Fruit fly (Drosophila melanogaster) whole organism, pupa: ENCODE measurements around the gene dysf.

Experiments used
- CG10348 ChIP-seq: fragments of 200-800 bp; sonication (Bioruptor generic); IDR thresholded peaks from 2 replicates; pipeline ENCODE4 v1.3.6; 2022; ENCODE audit warnings: missing biosample characterization, missing genetic modification characterization
- CG12605 ChIP-seq: fragments of 200-800 bp; sonication (Bioruptor generic); IDR thresholded peaks from 2 replicates; pipeline ENCODE4 v1.3.6; 2022; ENCODE audit warnings: missing biosample characterization, missing genetic modification characterization
- CG13204 ChIP-seq: fragments of 200-800 bp; sonication (Bioruptor generic); optimal IDR thresholded peaks from 2 replicates; lab custom pipeline; 2018; ENCODE audit warnings: missing biosample characterization, mild to moderate bottlenecking, missing genetic modification characterization, moderate library complexity
- CG14655 ChIP-seq: fragments of 200-800 bp; sonication (Bioruptor generic); optimal IDR thresholded peaks from 3 replicates; lab custom pipeline; 2017; ENCODE audit warnings: mild to moderate bottlenecking, missing biosample characterization, missing genetic modification reagents, missing genetic modification characterization
- CG15710 ChIP-seq: fragments of 200-800 bp; sonication (Bioruptor generic); optimal IDR thresholded peaks from 2 replicates; lab custom pipeline; 2018; ENCODE audit warnings: missing biosample characterization, mild to moderate bottlenecking, missing genetic modification characterization, moderate library complexity
- CG17806 ChIP-seq: fragments of 200-800 bp; sonication (Bioruptor generic); optimal IDR thresholded peaks from 2 replicates; lab custom pipeline; 2018; ENCODE audit warnings: missing biosample characterization, mild to moderate bottlenecking, missing genetic modification characterization, moderate library complexity
- CG32121 ChIP-seq: fragments of 200-800 bp; sonication (Bioruptor generic); IDR thresholded peaks from 2 replicates; pipeline ENCODE4 v1.3.6; 2022; ENCODE audit warnings: missing biosample characterization, missing genetic modification characterization
- CG34367 ChIP-seq: fragments of 200-800 bp; sonication (Bioruptor generic); optimal IDR thresholded peaks from 2 replicates; lab custom pipeline; 2018; ENCODE audit warnings: missing biosample characterization, mild to moderate bottlenecking, missing genetic modification characterization
- CG4496 ChIP-seq: fragments of 200-800 bp; sonication (Bioruptor generic); IDR thresholded peaks from 3 replicates; pipeline ENCODE4 v1.3.6; 2022; ENCODE audit warnings: missing biosample characterization, missing genetic modification characterization
- CG8159 ChIP-seq: fragments of 200-800 bp; sonication (Bioruptor generic); optimal IDR thresholded peaks from 3 replicates; lab custom pipeline; 2018; ENCODE audit warnings: missing biosample characterization, mild to moderate bottlenecking, missing genetic modification characterization, moderate library complexity
- CG8301 ChIP-seq: fragments of 200-800 bp; sonication (Bioruptor generic); optimal IDR thresholded peaks from 2 replicates; lab custom pipeline; 2018; ENCODE audit warnings: missing biosample characterization, mild to moderate bottlenecking, missing genetic modification characterization
- CG9948 ChIP-seq: fragments of 200-800 bp; sonication (Bioruptor generic); optimal IDR thresholded peaks from 2 replicates; lab custom pipeline; 2018; ENCODE audit warnings: missing biosample characterization, mild to moderate bottlenecking, missing genetic modification characterization, moderate library complexity
- D1 ChIP-seq: fragments of 200-800 bp; sonication (Bioruptor generic); optimal IDR thresholded peaks from 2 replicates; lab custom pipeline; 2018; ENCODE audit warnings: missing biosample characterization, mild to moderate bottlenecking, missing genetic modification characterization, moderate library complexity
- EcR ChIP-seq: fragments of 200-800 bp; sonication (Bioruptor generic); optimal IDR thresholded peaks from 3 replicates; lab custom pipeline; 2019; ENCODE audit warnings: missing biosample characterization, missing genetic modification characterization, mild to moderate bottlenecking, moderate library complexity, missing genetic modification reagents
- Ets98B ChIP-seq: fragments of 200-800 bp; sonication (Bioruptor generic); IDR thresholded peaks from 2 replicates; pipeline ENCODE4 v1.3.6; 2022; ENCODE audit warnings: missing biosample characterization, missing genetic modification characterization
- Pif1A ChIP-seq: fragments of 200-800 bp; sonication (Bioruptor generic); optimal IDR thresholded peaks from 3 replicates; lab custom pipeline; 2016; ENCODE audit warnings: missing biosample characterization, missing genetic modification characterization
- Pif1B ChIP-seq: fragments of 200-800 bp; sonication (Bioruptor generic); optimal IDR thresholded peaks from 3 replicates; lab custom pipeline; 2016; ENCODE audit warnings: missing biosample characterization, missing genetic modification characterization
- Snoo ChIP-seq: fragments of 200-800 bp; sonication (Bioruptor generic); optimal IDR thresholded peaks from 3 replicates; lab custom pipeline; 2017; ENCODE audit warnings: missing biosample characterization, mild to moderate bottlenecking, missing genetic modification characterization, inconsistent platforms
- fd96Ca ChIP-seq: fragments of 200-800 bp; sonication (Bioruptor generic); IDR thresholded peaks from 3 replicates; pipeline ENCODE4 v1.3.6; 2022; ENCODE audit warnings: missing biosample characterization, missing genetic modification characterization
- gl ChIP-seq: fragments of 200-800 bp; sonication (Bioruptor generic); optimal IDR thresholded peaks from 2 replicates; lab custom pipeline; 2018; ENCODE audit warnings: missing biosample characterization, mild to moderate bottlenecking, missing genetic modification characterization
- rn ChIP-seq: fragments of 200-800 bp; sonication (Bioruptor generic); IDR thresholded peaks from 2 replicates; pipeline ENCODE4 v1.3.6; 2022; ENCODE audit warnings: missing biosample characterization, missing genetic modification characterization

dysf gene

DNA sequence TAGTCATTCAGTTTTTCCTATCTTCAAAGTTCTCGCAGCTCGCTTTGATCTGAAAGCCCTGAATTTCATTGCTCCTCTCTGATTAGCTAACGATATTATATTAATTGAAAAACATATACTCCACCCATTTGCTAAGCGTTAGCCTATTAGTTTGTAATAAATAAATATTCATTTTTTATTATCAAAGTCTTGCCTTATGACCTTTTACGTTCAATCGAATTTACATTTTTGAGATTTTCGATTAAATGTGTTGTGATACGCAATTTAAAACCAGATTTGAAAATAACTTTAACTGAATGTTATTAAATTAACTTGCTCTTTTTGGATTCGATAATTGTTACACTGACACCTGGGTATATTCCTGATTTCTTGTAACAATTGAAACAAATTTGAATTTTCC lies 35.6 kb downstream of the dysf start, which contains the start of gene CG14551:
Gene CG14551 (minus strand): TSS at position 101 of the 400 bp plus-strand sequence.
- TF ChIP-seq CG8301 (tag; lab: Kevin White, UChicago) (no peak), CG10348 (GFP tag; lab: Robert Waterston, UW) (no peak), CG17806 (no peak), CG32121 (GFP tag; lab: Robert Waterston, UW) (no peak), CG14655 (GFP tag; lab: Kevin White, UChicago) (no peak), gl (tag; lab: Kevin White, UChicago) (no peak), CG13204 (GFP tag; lab: Kevin White, UChicago) (no peak), CG8159 (tag; lab: Kevin White, UChicago) (no peak), CG4496 (GFP tag; lab: Robert Waterston, UW) (no peak), EcR (GFP tag; lab: Kevin White, UChicago) (no peak), Pif1A (GFP tag; lab: Kevin White, UChicago) (no peak), CG12605 (GFP tag; lab: Robert Waterston, UW) (no peak), Pif1B (GFP tag; lab: Kevin White, UChicago) (no peak), Ets98B (GFP tag; lab: Robert Waterston, UW) (no peak)

DNA sequence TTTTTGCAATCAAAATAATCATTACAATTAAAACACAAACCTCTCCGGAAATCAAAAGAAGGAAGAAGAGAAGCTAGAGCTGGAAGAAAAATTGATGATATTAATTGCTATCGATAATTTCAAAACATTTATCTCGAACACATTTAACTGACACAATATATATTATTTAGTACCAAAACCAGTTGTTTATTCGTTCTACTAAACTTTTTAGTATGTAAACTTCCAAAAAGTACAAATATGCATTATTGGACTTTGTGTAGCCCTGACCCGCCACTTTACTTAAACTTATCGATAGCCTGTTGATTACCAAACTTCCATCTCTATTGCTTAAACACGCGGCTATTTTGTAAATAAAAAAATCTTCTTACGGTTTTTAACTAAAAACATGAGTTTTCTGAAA lies 39.3 kb downstream of the dysf start, which contains the start of the genes RpL34a and Trmt61:
Gene RpL34a (minus strand): TSS at position 73 of the 400 bp plus-strand sequence.
Gene Trmt61 (plus strand): TSS at position 302 of the 400 bp plus-strand sequence.
- peak; percentile 36 for TF ChIP-seq CG17806
- no peak for TF ChIP-seq CG10348 (GFP tag; lab: Robert Waterston, UW)
- peak; percentile 42; the same call in 1 of the 2 replicates for TF ChIP-seq Ets98B (GFP tag; lab: Robert Waterston, UW)
- TF ChIP-seq Snoo (tag; lab: Kevin White, UChicago) = peak; percentile 86
- TF ChIP-seq CG34367 = peak; percentile 70
- TF ChIP-seq Pif1A (GFP tag; lab: Kevin White, UChicago) = peak; percentile 77
- TF ChIP-seq fd96Ca = no peak
- peak; percentile 71; the same call in 2 of the 3 replicates for TF ChIP-seq CG4496 (GFP tag; lab: Robert Waterston, UW)
- peak; percentile 52 for TF ChIP-seq Pif1B (GFP tag; lab: Kevin White, UChicago)
- peak; percentile 60 for TF ChIP-seq CG8159 (tag; lab: Kevin White, UChicago)
- peak; percentile 68; the same call in 1 of the 2 replicates for TF ChIP-seq CG12605 (GFP tag; lab: Robert Waterston, UW)
- TF ChIP-seq CG32121 (GFP tag; lab: Robert Waterston, UW) = peak; percentile 52; the same call in 1 of the 2 replicates
- peak; percentile 66 for TF ChIP-seq CG15710
- TF ChIP-seq CG8301 (tag; lab: Kevin White, UChicago) = peak; percentile 58
- peak; percentile 12 for TF ChIP-seq CG13204 (GFP tag; lab: Kevin White, UChicago)
- no peak for TF ChIP-seq rn (GFP tag; lab: Robert Waterston, UW)
- TF ChIP-seq CG14655 (GFP tag; lab: Kevin White, UChicago) = no peak
- TF ChIP-seq EcR (GFP tag; lab: Kevin White, UChicago) = no peak
- TF ChIP-seq CG9948 (tag; lab: Kevin White, UChicago) = peak; percentile 32
- no peak for TF ChIP-seq D1
- peak; percentile 57 for TF ChIP-seq gl (tag; lab: Kevin White, UChicago)

DNA sequence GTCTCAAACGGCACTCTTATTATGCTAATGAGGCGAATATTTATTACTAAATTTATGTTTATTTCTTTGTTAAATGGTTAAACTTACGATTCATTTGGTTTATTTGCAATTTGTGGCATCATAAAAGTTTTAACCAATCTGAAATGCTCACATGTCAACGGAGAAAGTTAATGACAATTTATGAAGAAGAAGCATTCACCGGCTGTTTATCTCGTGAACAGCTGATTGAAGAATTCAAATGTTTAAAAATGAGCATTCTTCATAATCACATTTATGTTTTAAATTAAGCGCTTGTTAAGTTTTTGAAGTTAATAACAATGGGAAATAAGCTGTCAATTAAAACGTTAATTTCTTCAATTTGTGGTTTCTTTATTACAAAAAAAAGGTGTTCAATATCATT lies 40.4 kb downstream of the dysf start, which contains the start of the genes PIG-P and Tcs6:
Gene PIG-P (minus strand): TSS at position 158 of the 400 bp plus-strand sequence.
Gene Tcs6 (minus strand): TSS at position 158 of the 400 bp plus-strand sequence.
- TF ChIP-seq Snoo (tag; lab: Kevin White, UChicago) (no peak), CG12605 (GFP tag; lab: Robert Waterston, UW) (no peak), rn (GFP tag; lab: Robert Waterston, UW) (no peak), CG17806 (no peak), CG32121 (GFP tag; lab: Robert Waterston, UW) (no peak), D1 (no peak), Ets98B (GFP tag; lab: Robert Waterston, UW) (no peak), CG10348 (GFP tag; lab: Robert Waterston, UW) (no peak), CG8301 (tag; lab: Kevin White, UChicago) (no peak), CG4496 (GFP tag; lab: Robert Waterston, UW) (no peak), gl (tag; lab: Kevin White, UChicago) (no peak), CG34367 (no peak), CG14655 (GFP tag; lab: Kevin White, UChicago) (no peak), EcR (GFP tag; lab: Kevin White, UChicago) (no peak), CG9948 (tag; lab: Kevin White, UChicago) (no peak), fd96Ca (no peak), Pif1A (GFP tag; lab: Kevin White, UChicago) (no peak), CG13204 (GFP tag; lab: Kevin White, UChicago) (no peak), CG15710 (no peak)

DNA sequence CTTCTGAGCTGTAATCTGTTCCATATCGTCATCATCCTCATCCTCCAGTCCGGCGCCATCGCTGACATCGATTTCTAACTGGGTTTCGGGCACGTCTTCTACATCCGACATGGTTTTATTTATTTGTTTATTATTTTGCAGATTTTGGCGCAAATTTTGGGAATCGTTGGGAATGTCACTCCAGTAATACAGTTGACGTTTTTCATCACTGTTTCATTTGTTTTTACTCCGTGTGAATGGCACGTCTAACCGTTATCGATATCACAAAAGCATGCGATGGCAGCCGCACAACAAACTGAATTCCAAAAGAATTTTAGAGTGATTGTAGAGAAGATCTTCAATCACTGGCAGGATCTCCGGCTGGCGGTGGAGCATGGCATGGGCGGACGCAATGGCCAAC lies 42.1 kb downstream of the dysf start, which contains the start of the genes Sld5 and CG14543:
Gene Sld5 (minus strand): TSS at position 167 of the 400 bp plus-strand sequence.
Gene CG14543 (plus strand): TSS at position 250 of the 400 bp plus-strand sequence.
- TF ChIP-seq fd96Ca = no peak
- TF ChIP-seq CG15710 = no peak
- TF ChIP-seq CG12605 (GFP tag; lab: Robert Waterston, UW) = no peak
- TF ChIP-seq CG8301 (tag; lab: Kevin White, UChicago) = no peak
- TF ChIP-seq CG32121 (GFP tag; lab: Robert Waterston, UW) = no peak
- TF ChIP-seq CG17806 = no peak
- no peak for TF ChIP-seq CG10348 (GFP tag; lab: Robert Waterston, UW)
- TF ChIP-seq CG13204 (GFP tag; lab: Kevin White, UChicago) = no peak

DNA sequence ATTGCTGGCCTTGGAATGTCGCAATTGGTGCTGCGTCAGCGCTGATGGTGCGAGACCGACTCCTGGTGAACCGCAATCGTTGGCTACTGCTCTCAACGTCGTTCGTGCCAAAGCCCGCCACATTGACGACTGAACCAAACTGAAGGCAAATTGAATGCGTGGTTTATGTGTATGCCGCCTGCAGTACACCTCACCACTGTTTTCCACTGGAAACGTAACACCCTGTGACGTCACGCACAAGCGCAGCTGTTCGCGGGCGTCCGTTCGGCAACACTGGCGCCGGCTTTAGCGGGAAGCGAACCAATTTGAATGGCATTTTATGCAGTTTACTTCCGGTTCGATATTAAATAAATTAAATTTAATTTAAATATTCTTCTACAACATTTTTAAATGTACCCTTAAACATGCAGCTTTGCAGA lies 43.3 kb downstream of the dysf start, which contains the start of gene Cmpk:
Gene Cmpk (minus strand): TSS at position 225 of the 419 bp plus-strand sequence.
- peak; percentile 83 for TF ChIP-seq Snoo (tag; lab: Kevin White, UChicago)
- no peak for TF ChIP-seq Pif1A (GFP tag; lab: Kevin White, UChicago)
- TF ChIP-seq CG8159 (tag; lab: Kevin White, UChicago) = peak; percentile 47
- TF ChIP-seq CG9948 (tag; lab: Kevin White, UChicago) = peak; percentile 1
- no peak for TF ChIP-seq rn (GFP tag; lab: Robert Waterston, UW)
- peak; percentile 64 for TF ChIP-seq CG32121 (GFP tag; lab: Robert Waterston, UW)
- TF ChIP-seq CG14655 (GFP tag; lab: Kevin White, UChicago) = no peak
- no peak for TF ChIP-seq CG17806
- peak; percentile 70 for TF ChIP-seq Ets98B (GFP tag; lab: Robert Waterston, UW)
- TF ChIP-seq CG10348 (GFP tag; lab: Robert Waterston, UW) = no peak
- no peak for TF ChIP-seq CG13204 (GFP tag; lab: Kevin White, UChicago)
- no peak; the same call in 2 of the 3 replicates for TF ChIP-seq fd96Ca
- peak; percentile 53; the same call in 1 of the 2 replicates for TF ChIP-seq CG12605 (GFP tag; lab: Robert Waterston, UW)
- TF ChIP-seq CG8301 (tag; lab: Kevin White, UChicago) = no peak
- TF ChIP-seq EcR (GFP tag; lab: Kevin White, UChicago) = peak; percentile 66
- no peak for TF ChIP-seq D1
- peak; percentile 14 for TF ChIP-seq CG34367
- peak; percentile 59; the same call in 1 of the 3 replicates for TF ChIP-seq CG4496 (GFP tag; lab: Robert Waterston, UW)
- peak; percentile 47 for TF ChIP-seq gl (tag; lab: Kevin White, UChicago)
- no peak for TF ChIP-seq Pif1B (GFP tag; lab: Kevin White, UChicago)
- TF ChIP-seq CG15710 = peak; percentile 33
